Fruit fly (Drosophila melanogaster): ENCODE results near the gene fz2.

dm6 chr3L:19092125-19093058 is 142.8 kb downstream of the fz2 start, which contains the start of gene MESR6:
- TF ChIP-seq h (GFP tag; optimal IDR thresholded peaks at IDR 0.05) (peak; percentile 22), tai (GFP tag; optimal IDR thresholded peaks at IDR 0.05) (no peak), Mio (GFP tag; optimal IDR thresholded peaks at IDR 0.05) (no peak), dmrt93B (GFP tag; optimal IDR thresholded peaks at IDR 0.05) (no peak), Hr78 (GFP tag; optimal IDR thresholded peaks at IDR 0.05) (no peak), br (GFP tag; optimal IDR thresholded peaks at IDR 0.05) (no peak), CG9705 (GFP tag; optimal IDR thresholded peaks at IDR 0.05) (no peak), brk (GFP tag; optimal IDR thresholded peaks at IDR 0.05) (no peak), sv (GFP tag; optimal IDR thresholded peaks at IDR 0.05) (no peak)
